Worm (Caenorhabditis elegans): ENCODE results near the gene K01A2.6.

K01A2.6 gene

ce11 chrII:340224-340623 is 40.4 kb downstream of the K01A2.6 start, which contains the start of gene clc-31:
TSS of gene clc-31 (plus strand) at chrII:340524.
- TF ChIP-seq lin-35 (GFP tag; optimal IDR thresholded peaks at IDR 0.05) (no peak), zip-4 (GFP tag; optimal IDR thresholded peaks at IDR 0.05) (no peak), ceh-8 (GFP tag; optimal IDR thresholded peaks at IDR 0.05) (peak; percentile 87), nhr-12 (tag; optimal IDR thresholded peaks at IDR 0.05) (no peak)

DNA sequence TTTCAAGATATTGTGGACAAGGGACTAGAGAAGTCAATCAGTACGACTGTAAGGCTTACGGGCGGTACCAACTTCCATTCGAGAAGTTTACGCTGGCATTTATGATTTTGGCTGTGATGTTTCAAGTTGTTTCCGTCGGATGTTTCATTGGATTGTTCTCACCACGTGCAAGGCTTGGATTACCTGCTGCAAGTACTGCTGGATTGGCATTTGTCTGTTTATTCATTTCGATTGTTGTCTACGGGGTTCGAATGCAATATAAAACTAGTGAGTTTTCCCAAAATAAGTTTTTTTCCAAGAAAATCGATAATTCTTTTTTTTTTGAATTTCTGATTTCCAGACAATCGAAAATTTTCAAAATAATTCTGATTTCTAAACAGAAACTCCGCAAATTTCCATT is 40.9 kb downstream of the K01A2.6 start:
- TF ChIP-seq efl-1 (optimal IDR thresholded peaks at IDR 0.05): no peak
- peak in 1 of 2 experiments; percentile 28 for TF ChIP-seq efl-1 (GFP tag; optimal IDR thresholded peaks at IDR 0.05 in 1 of 2)
- no peak for TF ChIP-seq C16A3.4 (tag; optimal IDR thresholded peaks at IDR 0.05)

ce11 chrII:341282-341681 is 41.5 kb downstream of the K01A2.6 start:
- TF ChIP-seq ztf-11 (tag; optimal IDR thresholded peaks at IDR 0.05) (no peak), fkh-8 (tag; optimal IDR thresholded peaks at IDR 0.05) (no peak), efl-1 (optimal IDR thresholded peaks at IDR 0.05) (no peak), efl-1 (GFP tag; optimal IDR thresholded peaks at IDR 0.05 in 1 of 2) (no peak), C04F5.9 (tag; optimal IDR thresholded peaks at IDR 0.05) (no peak), lsy-2 (tag; optimal IDR thresholded peaks at IDR 0.05) (no peak), lin-39 (tag; optimal IDR thresholded peaks at IDR 0.05) (no peak), blmp-1 (tag; optimal IDR thresholded peaks at IDR 0.05) (no peak)

DNA sequence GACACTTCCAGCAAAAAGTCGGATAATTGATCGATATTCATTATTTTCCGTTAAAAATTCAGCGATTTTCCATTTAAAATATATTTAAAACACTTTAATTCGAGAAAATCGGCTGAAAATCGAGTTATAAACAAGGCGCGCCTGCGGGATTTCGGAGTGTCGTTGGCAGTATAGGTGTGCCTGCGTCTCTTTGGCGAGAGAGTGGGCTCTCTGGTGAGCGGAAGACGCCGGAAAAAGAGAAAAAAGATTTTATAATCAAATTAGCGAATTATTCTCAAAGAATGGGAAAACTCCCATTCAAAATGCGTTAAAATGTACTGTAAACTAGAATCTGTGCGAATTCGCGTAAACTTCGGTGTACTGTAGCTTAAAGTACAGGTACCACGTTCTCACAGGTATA is 48.0 kb downstream of the K01A2.6 start, which contains the start of gene D1069.3:
TSS of gene D1069.3 (minus strand) at position 158 of the 400 bp plus-strand sequence.
- TF ChIP-seq nhr-19 (GFP tag; conservative IDR thresholded peaks at IDR 0.05) (0 out of 2 replicates have a peak, but pooled peaks have one; percentile 23), dsc-1 (tag; optimal IDR thresholded peaks at IDR 0.05) (peak; percentile 21), skn-1 (tag; optimal IDR thresholded peaks at IDR 0.05) (peak; percentile 39), nhr-20 (tag; optimal IDR thresholded peaks at IDR 0.05) (peak; percentile 11), ceh-8 (GFP tag; optimal IDR thresholded peaks at IDR 0.05) (peak; percentile 90), pqm-1 (tag; optimal IDR thresholded peaks at IDR 0.05) (no peak), ces-1 (GFP tag; optimal IDR thresholded peaks at IDR 0.05) (peak; percentile 4), sup-37 (GFP tag; optimal IDR thresholded peaks at IDR 0.05) (no peak), C04F5.9 (tag; optimal IDR thresholded peaks at IDR 0.05) (peak; percentile 9), zip-4 (GFP tag; optimal IDR thresholded peaks at IDR 0.05) (no peak), efl-3 (GFP tag; optimal IDR thresholded peaks at IDR 0.05) (no peak), tbx-2 (tag; optimal IDR thresholded peaks at IDR 0.05) (peak; percentile 46), unc-98 (GFP tag; IDR thresholded peaks at IDR 0.05) (no peak), mep-1 (tag; optimal IDR thresholded peaks at IDR 0.05) (peak; percentile 50), lin-13 (GFP tag; optimal IDR thresholded peaks at IDR 0.05) (no peak), mef-2 (tag; optimal IDR thresholded peaks at IDR 0.05) (no peak), dpl-1 (GFP tag; optimal IDR thresholded peaks at IDR 0.05) (peak; percentile 14 to 59 (median 23)), nhr-84 (tag; optimal IDR thresholded peaks at IDR 0.05) (no peak), unc-86 (tag; optimal IDR thresholded peaks at IDR 0.05) (peak; percentile 34), nhr-47 (tag; optimal IDR thresholded peaks at IDR 0.05) (peak; percentile 74), unc-130 (tag; optimal IDR thresholded peaks at IDR 0.05) (peak; percentile 24), efl-1 (optimal IDR thresholded peaks at IDR 0.05) (peak; percentile 62 to 65), efl-1 (GFP tag; optimal IDR thresholded peaks at IDR 0.05 in 1 of 2) (peak; percentile 53 to 90), lin-35 (GFP tag; optimal IDR thresholded peaks at IDR 0.05) (peak; percentile 51 to 52), jun-1 (tag; optimal IDR thresholded peaks at IDR 0.05) (no peak), isw-1 (GFP tag; IDR thresholded peaks at IDR 0.05) (peak; percentile 47; the same call in 1 of the 2 replicates), snu-23 (GFP tag; optimal IDR thresholded peaks at IDR 0.05) (peak; percentile 58), grh-1 (GFP tag; IDR thresholded peaks at IDR 0.05) (no peak), ceh-82 (tag; optimal IDR thresholded peaks at IDR 0.05) (peak; percentile 31 to 52 (median 41)), ceh-88 (GFP tag; IDR thresholded peaks at IDR 0.05) (no peak), nhr-85 (tag) (peak; percentile 39), aha-1 (tag; optimal IDR thresholded peaks at IDR 0.05) (no peak), egl-13 (tag; optimal IDR thresholded peaks at IDR 0.05) (no peak), blmp-1 (tag; optimal IDR thresholded peaks at IDR 0.05) (peak; percentile 4), swsn-7 (tag; optimal IDR thresholded peaks at IDR 0.05) (peak; percentile 66), fkh-10 (GFP tag; optimal IDR thresholded peaks at IDR 0.05) (no peak), ceh-90 (tag; optimal IDR thresholded peaks at IDR 0.05) (no peak), lsy-2 (tag; optimal IDR thresholded peaks at IDR 0.05) (peak; percentile 55 to 58), nhr-77 (tag; optimal IDR thresholded peaks at IDR 0.05) (no peak), xbp-1 (tag; optimal IDR thresholded peaks at IDR 0.05) (peak; percentile 48), F16B12.6 (tag; optimal IDR thresholded peaks at IDR 0.05) (peak; percentile 43), lin-14 (GFP tag; optimal IDR thresholded peaks at IDR 0.05) (no peak)
